Fruit fly (Drosophila melanogaster) whole organism, wandering third instar larva: Measurements from ENCODE around the gene VhaM9.7-a.

ENCODE experiments used
- Abd-B ChIP-seq: fragments of >200 bp; optimal IDR thresholded peaks from 2 replicates; lab custom pipeline; 2017; ENCODE audit warnings: missing biosample characterization, missing genetic modification characterization
- CG32264 ChIP-seq: fragments of 200-800 bp; sonication (Bioruptor generic); optimal IDR thresholded peaks from 2 replicates; lab custom pipeline; 2016; ENCODE audit warnings: missing biosample characterization, missing genetic modification characterization
- CrebA ChIP-seq: fragments of 200-800 bp; sonication (Bioruptor generic); optimal IDR thresholded peaks from 2 replicates; lab custom pipeline; 2016; ENCODE audit warnings: missing biosample characterization, mild to moderate bottlenecking, missing genetic modification characterization, borderline replicate concordance
- Dif ChIP-seq: fragments of 200-275, 200-300 bp; sonication (Bioruptor generic); optimal IDR thresholded peaks from 2 replicates; lab custom pipeline; 2018; ENCODE audit warnings: missing biosample characterization, missing genetic modification characterization; ENCODE audit not compliant: partially characterized antibody
- GATAd ChIP-seq: sonication (Bioruptor generic); optimal IDR thresholded peaks from 2 replicates; lab custom pipeline; 2016; ENCODE audit warnings: missing biosample characterization, missing genetic modification characterization
- Hnf4 ChIP-seq: fragments of 200-800 bp; sonication (Bioruptor generic); optimal IDR thresholded peaks from 2 replicates; lab custom pipeline; 2016; ENCODE audit warnings: missing biosample characterization, mild to moderate bottlenecking, missing genetic modification characterization
- Hr78 ChIP-seq: fragments of >200 bp; optimal IDR thresholded peaks from 2 replicates; lab custom pipeline; 2017; ENCODE audit warnings: missing biosample characterization, missing genetic modification characterization
- Mio ChIP-seq: sonication (Bioruptor generic); optimal IDR thresholded peaks from 2 replicates; lab custom pipeline; 2016; ENCODE audit warnings: missing biosample characterization, missing genetic modification characterization
- Myc ChIP-seq: fragments of >200 bp; optimal IDR thresholded peaks from 2 replicates; lab custom pipeline; 2017
- Rel ChIP-seq, 2 experiments: fragments of 200-800 bp; sonication (Bioruptor generic) in 1 of 2; optimal IDR thresholded peaks; 2 replicates in 1 of 2; 3 replicates in 1 of 2; lab custom pipeline; 2016 to 2019; ENCODE audit warnings: mild to moderate bottlenecking in 2 of 2, missing biosample characterization in 2 of 2, missing genetic modification characterization in 2 of 2, moderate library complexity in 1 of 2
- Vsx2 ChIP-seq: fragments of 200-300, 225-300 bp; sonication (Bioruptor generic); optimal IDR thresholded peaks from 2 replicates; lab custom pipeline; 2018; ENCODE audit warnings: missing biosample characterization, missing genetic modification characterization; ENCODE audit not compliant: partially characterized antibody
- br ChIP-seq: fragments of 200-800 bp; sonication (Bioruptor generic); optimal IDR thresholded peaks from 2 replicates; lab custom pipeline; 2016; ENCODE audit warnings: missing biosample characterization, missing genetic modification characterization
- brk ChIP-seq: fragments of 200-800 bp; sonication (Bioruptor generic); optimal IDR thresholded peaks from 2 replicates; lab custom pipeline; 2016; ENCODE audit warnings: missing biosample characterization, mild to moderate bottlenecking, missing genetic modification characterization
- dmrt93B ChIP-seq: fragments of 200-800 bp; sonication (Bioruptor generic); optimal IDR thresholded peaks from 2 replicates; lab custom pipeline; 2018; ENCODE audit warnings: missing biosample characterization, mild to moderate bottlenecking, missing genetic modification characterization
- fru ChIP-seq: fragments of 200-800 bp; sonication (Bioruptor generic); optimal IDR thresholded peaks from 3 replicates; lab custom pipeline; 2016; ENCODE audit warnings: missing biosample characterization, mild to moderate bottlenecking, missing genetic modification characterization
- jim ChIP-seq: fragments of 175-275, 200-325 bp; sonication (Bioruptor generic); optimal IDR thresholded peaks from 2 replicates; lab custom pipeline; 2016; ENCODE audit warnings: missing biosample characterization, mild to moderate bottlenecking, missing genetic modification characterization
- lola ChIP-seq: fragments of >200 bp; optimal IDR thresholded peaks from 2 replicates; lab custom pipeline; 2017; ENCODE audit warnings: missing biosample characterization, missing genetic modification characterization
- pan ChIP-seq: fragments of >200 bp; optimal IDR thresholded peaks from 2 replicates; lab custom pipeline; 2017
- woc ChIP-seq: sonication (Bioruptor generic); optimal IDR thresholded peaks from 2 replicates; lab custom pipeline; 2016; ENCODE audit warnings: missing biosample characterization, mild to moderate bottlenecking, missing genetic modification characterization

VhaM9.7-a gene

dm6 chr3L:4304244-4304959 lies 41.9 kb downstream of the VhaM9.7-a start (continued):
- TF ChIP-seq Abd-B (GFP tag; lab: Kevin White, UChicago) (no peak), pan (lab: Kevin White, UChicago) (no peak), jim (GFP tag; lab: Kevin White, UChicago) (no peak)

dm6 chr3L:4307691-4308383 lies 45.3 kb downstream of the VhaM9.7-a start, which contains the start of gene dyl:
Gene dyl, minus strand, starts transcription at chr3L:4307718.
- TF ChIP-seq lola (GFP tag; lab: Kevin White, UChicago) (no peak), Rel (GFP tag; optimal IDR thresholded peaks at IDR 0.05; lab: Kevin White, UChicago) (no peak), Rel (tag; optimal IDR thresholded peaks at IDR 0.05; lab: Kevin White, UChicago) (no peak), brk (GFP tag; lab: Kevin White, UChicago) (no peak), Dif (GFP tag; lab: Kevin White, UChicago) (no peak), woc (GFP tag; lab: Kevin White, UChicago) (no peak), Myc (no peak), CrebA (GFP tag; lab: Kevin White, UChicago) (no peak), Mio (GFP tag; lab: Kevin White, UChicago) (no peak), br (no peak)

DNA sequence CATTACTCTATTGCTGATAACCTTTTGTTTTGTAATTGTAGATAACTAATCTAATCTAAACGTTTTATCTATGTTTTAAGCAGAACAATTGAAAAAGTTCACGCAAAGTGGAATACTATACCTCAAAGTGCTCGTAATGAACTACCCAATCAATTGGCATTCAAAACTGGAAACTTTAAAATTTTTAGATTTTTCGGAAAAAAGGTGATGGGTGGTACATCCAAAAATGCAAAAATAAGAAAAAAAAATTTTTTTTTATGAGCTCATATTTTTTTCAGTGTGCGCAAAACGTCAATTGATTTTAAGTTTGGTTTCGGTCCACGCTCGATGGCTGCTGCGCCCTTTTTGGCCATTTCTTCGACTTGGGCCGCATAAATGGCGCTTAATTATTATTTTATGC lies 48.1 kb downstream of the VhaM9.7-a start:
- TF ChIP-seq fru = no peak
- TF ChIP-seq woc (GFP tag; lab: Kevin White, UChicago) = no peak
- no peak for TF ChIP-seq Vsx2 (GFP tag; lab: Kevin White, UChicago)
- TF ChIP-seq dmrt93B (GFP tag; lab: Kevin White, UChicago) = no peak
- TF ChIP-seq brk (GFP tag; lab: Kevin White, UChicago) = no peak
- TF ChIP-seq CG32264 (GFP tag; lab: Kevin White, UChicago) = no peak
- TF ChIP-seq GATAd (GFP tag; lab: Kevin White, UChicago) = no peak
- TF ChIP-seq Hnf4 (GFP tag; lab: Kevin White, UChicago) = no peak
- TF ChIP-seq Hr78 (GFP tag; lab: Kevin White, UChicago) = no peak
